Fruit fly (Drosophila melanogaster): ENCODE measurements around the gene CG14153.

The CG14153 gene

DNA sequence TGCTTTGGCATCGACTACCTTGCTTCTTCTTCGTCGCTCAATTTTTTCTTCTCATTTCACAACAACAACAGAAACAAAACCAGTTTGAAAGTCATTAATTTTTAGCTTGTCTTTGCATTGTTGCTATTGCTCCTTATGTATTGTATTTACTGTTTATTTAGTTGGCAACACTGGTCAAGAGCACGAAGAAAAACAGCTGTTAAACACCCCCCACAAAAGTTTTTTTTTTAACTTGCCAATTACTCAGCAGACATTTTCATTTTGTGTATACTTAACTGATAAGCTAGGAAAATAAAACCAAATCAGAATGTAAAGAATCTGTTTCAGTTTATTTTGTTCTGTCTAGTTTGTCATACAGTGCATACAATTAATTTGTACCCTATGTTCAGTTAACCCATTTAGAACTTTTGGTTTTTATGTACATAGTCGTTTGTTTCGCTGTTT is 36.4 kb downstream of the CG14153 start:
- TF ChIP-seq h (optimal IDR thresholded peaks at IDR 0.05) (no peak), ttk (optimal IDR thresholded peaks at IDR 0.05) (no peak), Sin3A (optimal IDR thresholded peaks at IDR 0.05) (no peak), insv (optimal IDR thresholded peaks at IDR 0.05) (no peak), psq (optimal IDR thresholded peaks at IDR 0.05) (no peak), Myc (optimal IDR thresholded peaks at IDR 0.05) (no peak)

DNA sequence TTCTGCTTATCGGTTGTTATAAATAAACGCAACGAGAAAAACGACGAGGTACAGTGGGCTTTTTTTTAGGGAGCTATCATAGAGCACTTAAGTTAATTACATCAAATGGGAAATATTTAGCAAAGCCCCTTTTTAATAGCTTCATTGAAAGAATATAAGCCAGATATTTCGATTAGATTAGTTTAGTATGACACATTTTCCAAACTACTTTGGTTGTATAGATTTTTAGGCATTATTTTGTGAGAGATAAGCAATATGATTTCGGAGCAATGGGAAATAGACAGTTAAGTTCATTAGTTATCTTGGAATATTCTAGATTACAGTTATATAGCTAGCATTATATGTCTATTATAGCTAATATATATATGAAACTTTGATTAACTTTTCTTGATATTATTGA is 36.8 kb downstream of the CG14153 start:
- TF ChIP-seq Myc (optimal IDR thresholded peaks at IDR 0.05), result no peak
- no peak for TF ChIP-seq ttk (optimal IDR thresholded peaks at IDR 0.05)
- no peak for TF ChIP-seq Sin3A (optimal IDR thresholded peaks at IDR 0.05)
- no peak for TF ChIP-seq h (optimal IDR thresholded peaks at IDR 0.05)
- TF ChIP-seq insv (optimal IDR thresholded peaks at IDR 0.05), result no peak
- TF ChIP-seq psq (optimal IDR thresholded peaks at IDR 0.05), result no peak

DNA sequence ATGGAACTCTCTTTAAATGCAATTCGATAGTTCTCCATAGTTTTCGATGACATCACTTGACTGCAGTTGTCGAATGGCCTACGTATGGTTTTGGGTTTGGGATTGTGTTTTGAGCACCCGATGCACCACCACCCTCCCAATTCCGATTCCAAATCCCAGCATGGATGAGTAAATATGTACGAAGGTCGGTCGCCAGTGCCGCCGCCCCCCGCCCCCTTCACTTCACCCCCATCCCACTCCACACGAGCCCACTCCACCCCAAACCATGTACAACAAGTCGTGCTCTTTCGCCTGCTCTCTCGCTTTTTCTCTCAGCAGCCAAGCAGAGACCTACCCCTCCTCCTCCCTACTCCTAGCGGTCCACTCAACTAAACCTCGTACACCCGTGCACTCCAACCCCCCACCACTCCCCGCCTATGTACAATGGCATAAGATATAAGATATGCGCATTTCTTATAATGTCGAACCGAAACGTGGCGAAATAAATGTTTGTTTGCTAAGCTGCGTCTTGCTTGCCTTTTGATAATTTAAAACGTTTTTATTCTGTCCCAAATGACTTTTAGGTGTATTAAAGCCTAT is 37.5 kb downstream of the CG14153 start:
- no peak for TF ChIP-seq ttk (optimal IDR thresholded peaks at IDR 0.05)
- no peak for TF ChIP-seq insv (optimal IDR thresholded peaks at IDR 0.05)
- TF ChIP-seq h (optimal IDR thresholded peaks at IDR 0.05), result no peak
- TF ChIP-seq Myc (optimal IDR thresholded peaks at IDR 0.05), result no peak
- no peak for TF ChIP-seq psq (optimal IDR thresholded peaks at IDR 0.05)
- no peak for TF ChIP-seq Sin3A (optimal IDR thresholded peaks at IDR 0.05)

DNA sequence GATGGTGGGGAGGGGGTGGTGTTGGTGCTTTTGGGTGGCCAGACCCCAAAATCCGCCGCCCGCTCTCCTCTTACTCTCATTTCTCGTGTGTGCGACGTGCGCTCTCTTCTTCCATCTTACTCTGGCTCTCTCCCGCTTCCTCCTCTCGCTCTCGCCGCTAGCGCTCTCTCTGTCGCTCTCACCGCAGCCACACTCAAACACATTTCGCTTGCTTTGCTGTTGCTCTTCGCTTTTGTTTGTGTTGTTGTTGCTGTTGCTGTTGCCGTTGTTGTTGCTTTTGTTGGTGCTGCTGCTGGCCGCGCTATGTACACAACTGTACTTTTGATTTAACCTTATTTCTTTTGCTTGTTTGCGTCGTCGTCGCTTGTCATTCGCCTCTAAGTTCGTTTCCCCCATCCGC is 38.5 kb downstream of the CG14153 start:
- TF ChIP-seq Sin3A (optimal IDR thresholded peaks at IDR 0.05) (no peak), h (optimal IDR thresholded peaks at IDR 0.05) (no peak), ttk (optimal IDR thresholded peaks at IDR 0.05) (no peak), psq (optimal IDR thresholded peaks at IDR 0.05) (no peak), Myc (optimal IDR thresholded peaks at IDR 0.05) (no peak), insv (optimal IDR thresholded peaks at IDR 0.05) (no peak)

dm6 chr3L:10682725-10683367 is 39.5 kb downstream of the CG14153 start:
- no peak for TF ChIP-seq Myc (optimal IDR thresholded peaks at IDR 0.05)
- TF ChIP-seq Sin3A (optimal IDR thresholded peaks at IDR 0.05), result no peak
- TF ChIP-seq ttk (optimal IDR thresholded peaks at IDR 0.05), result no peak
- TF ChIP-seq insv (optimal IDR thresholded peaks at IDR 0.05), result no peak
- no peak for TF ChIP-seq psq (optimal IDR thresholded peaks at IDR 0.05)
- TF ChIP-seq h (optimal IDR thresholded peaks at IDR 0.05), result no peak

dm6 chr3L:10683899-10684340 is 40.6 kb downstream of the CG14153 start:
- no peak for TF ChIP-seq psq (optimal IDR thresholded peaks at IDR 0.05)
- no peak for TF ChIP-seq insv (optimal IDR thresholded peaks at IDR 0.05)
- TF ChIP-seq ttk (optimal IDR thresholded peaks at IDR 0.05), result no peak
- TF ChIP-seq h (optimal IDR thresholded peaks at IDR 0.05), result no peak
- TF ChIP-seq Sin3A (optimal IDR thresholded peaks at IDR 0.05), result no peak
- no peak for TF ChIP-seq Myc (optimal IDR thresholded peaks at IDR 0.05)

DNA sequence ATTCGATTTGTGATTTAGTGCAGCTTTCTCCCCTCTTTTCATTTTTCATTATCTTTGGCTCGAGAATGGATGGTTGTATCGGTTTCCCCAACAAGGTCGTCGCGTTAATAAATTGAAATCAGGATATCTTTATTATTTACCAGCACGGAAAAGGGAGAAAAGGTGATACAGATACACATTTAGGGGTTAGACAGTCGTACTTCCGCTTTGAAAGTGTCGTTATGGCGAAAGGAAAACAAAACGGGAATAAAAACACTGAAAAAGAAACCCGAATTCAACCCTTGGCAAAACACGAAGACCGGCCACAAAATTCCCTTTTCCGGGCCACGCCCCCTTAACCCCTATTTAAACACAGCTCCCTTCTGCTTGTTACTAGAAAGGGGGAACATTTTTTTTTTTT is 41.2 kb downstream of the CG14153 start:
- TF ChIP-seq Myc (optimal IDR thresholded peaks at IDR 0.05) (no peak), Sin3A (optimal IDR thresholded peaks at IDR 0.05) (no peak), psq (optimal IDR thresholded peaks at IDR 0.05) (no peak), h (optimal IDR thresholded peaks at IDR 0.05) (no peak), ttk (optimal IDR thresholded peaks at IDR 0.05) (no peak), insv (optimal IDR thresholded peaks at IDR 0.05) (no peak)

DNA sequence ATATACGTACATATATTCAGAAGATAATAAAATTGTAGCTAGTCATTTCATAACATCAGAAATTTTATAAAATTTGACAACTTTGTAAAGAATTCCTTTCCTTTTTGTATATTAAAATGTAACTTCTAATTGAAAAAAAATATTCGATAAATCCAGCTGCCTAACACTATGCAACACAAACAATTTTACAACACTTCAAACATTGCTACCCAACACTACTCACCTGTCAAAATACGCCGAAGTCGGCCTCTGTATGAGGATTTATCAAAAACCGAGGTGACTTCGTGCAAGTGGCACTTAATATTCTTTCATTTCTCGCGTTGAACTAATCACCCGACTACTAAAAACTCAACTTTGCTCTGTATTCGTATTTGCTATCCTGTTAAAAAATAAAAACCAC is 43.3 kb downstream of the CG14153 start:
- no peak for TF ChIP-seq ttk (optimal IDR thresholded peaks at IDR 0.05)
- TF ChIP-seq psq (optimal IDR thresholded peaks at IDR 0.05), result no peak
- TF ChIP-seq insv (optimal IDR thresholded peaks at IDR 0.05), result no peak
- no peak for TF ChIP-seq h (optimal IDR thresholded peaks at IDR 0.05)
- TF ChIP-seq Myc (optimal IDR thresholded peaks at IDR 0.05), result no peak
- no peak for TF ChIP-seq Sin3A (optimal IDR thresholded peaks at IDR 0.05)

dm6 chr3L:10690904-10691408 is 47.6 kb downstream of the CG14153 start, which contains the start of gene CG11811:
TSS of gene CG11811 (plus strand) at chr3L:10691024.
- TF ChIP-seq psq (optimal IDR thresholded peaks at IDR 0.05) (no peak), insv (optimal IDR thresholded peaks at IDR 0.05) (no peak), h (optimal IDR thresholded peaks at IDR 0.05) (no peak), ttk (optimal IDR thresholded peaks at IDR 0.05) (no peak), Myc (optimal IDR thresholded peaks at IDR 0.05) (no peak), Sin3A (optimal IDR thresholded peaks at IDR 0.05) (no peak)

DNA sequence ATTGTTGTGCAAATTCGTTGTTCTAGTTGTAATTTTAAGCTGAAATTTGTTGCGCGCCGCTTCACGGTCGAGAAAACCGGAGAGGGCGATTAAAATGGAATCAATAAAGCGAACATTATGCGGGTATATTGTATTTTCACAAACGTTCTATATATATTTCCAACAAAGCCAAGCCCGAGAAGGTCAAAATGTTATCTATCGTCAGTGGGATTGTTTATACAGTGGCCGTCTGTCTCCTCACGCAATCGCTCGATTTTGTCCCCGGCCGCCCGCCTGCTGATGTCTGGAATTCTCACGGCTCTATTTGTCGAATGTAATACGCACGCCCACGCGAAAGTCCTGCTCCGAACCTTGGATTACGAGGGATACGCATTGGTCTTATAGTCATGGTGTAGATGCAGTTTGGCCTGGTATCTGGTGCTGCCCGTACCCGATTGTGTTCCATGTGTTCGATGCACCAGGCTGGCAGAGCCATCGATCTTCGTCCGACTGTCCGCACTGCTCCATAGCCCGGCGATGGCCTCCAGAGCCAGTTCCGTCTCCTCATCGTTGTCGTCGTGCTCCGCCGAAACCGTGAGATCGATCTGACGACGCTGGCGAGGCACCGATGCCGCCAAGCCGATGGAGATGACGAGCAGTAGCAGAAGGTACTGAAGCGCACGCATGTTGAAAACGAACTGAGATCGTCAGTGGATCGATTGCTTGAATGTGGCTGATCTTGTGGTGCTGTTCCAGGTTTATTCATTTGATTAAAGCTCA is 49.3 kb downstream of the CG14153 start, which contains the start of gene CG33493:
Gene CG33493, minus strand, starts transcription at position 709 of the 759 bp plus-strand sequence.
- no peak for TF ChIP-seq insv (optimal IDR thresholded peaks at IDR 0.05)
- TF ChIP-seq Myc (optimal IDR thresholded peaks at IDR 0.05), result no peak

DNA sequence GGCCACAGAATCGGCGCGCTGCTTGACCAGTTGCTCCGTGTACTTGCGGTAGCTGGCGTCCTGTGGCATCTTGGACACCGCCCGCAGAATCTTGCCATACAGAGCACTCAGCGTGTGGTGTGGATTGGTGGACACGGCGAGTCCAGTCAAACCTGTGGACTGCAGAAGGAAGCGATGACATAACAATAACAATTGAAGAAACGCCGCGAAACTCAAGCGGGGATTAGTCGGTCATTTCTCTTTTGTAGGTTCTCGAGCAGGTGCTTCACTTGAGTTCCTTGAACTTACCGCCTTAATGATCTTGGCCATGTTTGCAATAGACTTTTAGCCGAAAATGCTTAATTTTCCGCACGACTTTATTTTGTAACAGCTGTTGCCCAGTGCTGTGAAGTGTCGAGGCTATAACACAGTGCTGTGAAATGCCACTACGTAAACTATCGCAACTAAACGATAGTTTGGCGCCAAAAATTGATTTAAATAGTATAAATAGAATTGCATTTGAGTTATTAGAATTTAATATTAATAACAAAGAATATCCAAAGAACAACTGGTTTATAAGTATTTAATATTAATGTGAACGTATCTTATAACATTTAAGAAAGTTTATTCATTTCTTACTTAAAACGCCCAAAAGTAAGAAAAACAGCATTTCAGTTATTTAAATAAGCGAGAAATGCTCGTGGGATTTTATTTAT is 50.5 kb downstream of the CG14153 start, which contains the start of gene ND-13B:
Gene ND-13B, minus strand, starts transcription at position 400 of the 695 bp plus-strand sequence.
- TF ChIP-seq Sin3A (optimal IDR thresholded peaks at IDR 0.05), result no peak
- no peak for TF ChIP-seq insv (optimal IDR thresholded peaks at IDR 0.05)
- no peak for TF ChIP-seq Myc (optimal IDR thresholded peaks at IDR 0.05)
- no peak for TF ChIP-seq ttk (optimal IDR thresholded peaks at IDR 0.05)
- no peak for TF ChIP-seq h (optimal IDR thresholded peaks at IDR 0.05)
- TF ChIP-seq psq (optimal IDR thresholded peaks at IDR 0.05), result no peak
